Worm (Caenorhabditis elegans): Measurements from ENCODE around the gene glb-10.

The glb-10 gene

ce11 chrII:6294261-6294660 lies 14.8 kb downstream of the glb-10 start, which contains the start of gene mps-1:
TSS of gene mps-1 (minus strand) at chrII:6294361.
- no peak for TF ChIP-seq fkh-10 (GFP tag; optimal IDR thresholded peaks at IDR 0.05)
- no peak for TF ChIP-seq pros-1 (tag; optimal IDR thresholded peaks at IDR 0.05)
- no peak for TF ChIP-seq ceh-24 (tag; optimal IDR thresholded peaks at IDR 0.05)
- no peak for TF ChIP-seq ama-1 (optimal IDR thresholded peaks at IDR 0.05)
- no peak for TF ChIP-seq lin-11 (tag; optimal IDR thresholded peaks at IDR 0.05)
- TF ChIP-seq pag-3 (tag; optimal IDR thresholded peaks at IDR 0.05; ENCODE audit: borderline replicate concordance) = no peak
- TF ChIP-seq ets-4 (tag; optimal IDR thresholded peaks at IDR 0.05) = no peak
- no peak for TF ChIP-seq ceh-48 (tag; optimal IDR thresholded peaks at IDR 0.05)
- no peak for TF ChIP-seq ceh-31 (tag; optimal IDR thresholded peaks at IDR 0.05)
- TF ChIP-seq pat-9 (tag; optimal IDR thresholded peaks at IDR 0.05) = no peak
- TF ChIP-seq C38D4.7 (GFP tag; optimal IDR thresholded peaks at IDR 0.05) = no peak
- TF ChIP-seq npax-4 (tag; optimal IDR thresholded peaks at IDR 0.05) = no peak
- TF ChIP-seq tbx-2 (tag; optimal IDR thresholded peaks at IDR 0.05) = no peak
- no peak for TF ChIP-seq ceh-2 (tag; optimal IDR thresholded peaks at IDR 0.05)
- TF ChIP-seq fax-1 (tag; optimal IDR thresholded peaks at IDR 0.05) = no peak
- TF ChIP-seq dve-1 (tag; optimal IDR thresholded peaks at IDR 0.05) = no peak
- TF ChIP-seq rnt-1 (tag; optimal IDR thresholded peaks at IDR 0.05) = no peak
- TF ChIP-seq ceh-14 (tag; optimal IDR thresholded peaks at IDR 0.05) = no peak
- TF ChIP-seq unc-42 (tag; optimal IDR thresholded peaks at IDR 0.05) = no peak
- no peak for TF ChIP-seq ahr-1 (tag; optimal IDR thresholded peaks at IDR 0.05)

- TF ChIP-seq ceh-45 (GFP tag; IDR thresholded peaks at IDR 0.05) = no peak
- TF ChIP-seq npax-4 (tag; optimal IDR thresholded peaks at IDR 0.05) = no peak
- no peak for TF ChIP-seq syd-9 (tag; optimal IDR thresholded peaks at IDR 0.05)
- TF ChIP-seq rnt-1 (tag; optimal IDR thresholded peaks at IDR 0.05) = no peak
- no peak for TF ChIP-seq fkh-6 (tag; optimal IDR thresholded peaks at IDR 0.05)
- no peak for TF ChIP-seq gmeb-2 (tag; optimal IDR thresholded peaks at IDR 0.05)
- TF ChIP-seq hlh-13 (GFP tag; optimal IDR thresholded peaks at IDR 0.05) = no peak
- TF ChIP-seq ceh-48 (tag; optimal IDR thresholded peaks at IDR 0.05) = no peak
- no peak for TF ChIP-seq unc-55 (GFP tag; optimal IDR thresholded peaks at IDR 0.05)
- no peak for TF ChIP-seq sox-2 (GFP tag; IDR thresholded peaks at IDR 0.05)
- no peak for TF ChIP-seq pax-1 (tag; optimal IDR thresholded peaks at IDR 0.05)
- TF ChIP-seq sdc-2 (tag; optimal IDR thresholded peaks at IDR 0.05) = no peak
- no peak for TF ChIP-seq ceh-18 (tag; optimal IDR thresholded peaks at IDR 0.05)
- no peak for TF ChIP-seq elt-2 (tag; optimal IDR thresholded peaks at IDR 0.05)
- TF ChIP-seq ceh-22 (tag; optimal IDR thresholded peaks at IDR 0.05) = no peak
- no peak for TF ChIP-seq madf-2 (tag; optimal IDR thresholded peaks at IDR 0.05)
- no peak for TF ChIP-seq ceh-34 (tag; optimal IDR thresholded peaks at IDR 0.05)
- TF ChIP-seq T23F11.4 (GFP tag; optimal IDR thresholded peaks at IDR 0.05) = no peak
Observed at ce11 chrII:6292527-6292926, 16.6 kb downstream of the glb-10 start, which contains the start of gene nyn-3. TSS of gene nyn-3 (minus strand) at chrII:6292627.

- TF ChIP-seq fkh-10 (GFP tag; optimal IDR thresholded peaks at IDR 0.05) = no peak
- peak; percentile 70 for TF ChIP-seq unc-55 (GFP tag; optimal IDR thresholded peaks at IDR 0.05)
- TF ChIP-seq T23F11.4 (GFP tag; optimal IDR thresholded peaks at IDR 0.05) = no peak
- TF ChIP-seq elt-2 (tag; optimal IDR thresholded peaks at IDR 0.05) = peak; percentile 82
Observed at ce11 chrII:6290047-6290582, 19.0 kb downstream of the glb-10 start, which contains the start of gene upb-1. TSS of gene upb-1 (minus strand) at chrII:6290097.

ce11 chrII:6288104-6288503 lies 21.0 kb downstream of the glb-10 start:
- no peak for TF ChIP-seq zip-5 (tag; optimal IDR thresholded peaks at IDR 0.05)
- TF ChIP-seq K02D7.2 (tag; optimal IDR thresholded peaks at IDR 0.05) = no peak
- no peak for TF ChIP-seq tbx-2 (tag; optimal IDR thresholded peaks at IDR 0.05)
- TF ChIP-seq elt-2 (tag; optimal IDR thresholded peaks at IDR 0.05) = no peak
- TF ChIP-seq npax-4 (tag; optimal IDR thresholded peaks at IDR 0.05) = no peak
- TF ChIP-seq ref-2 (tag; optimal IDR thresholded peaks at IDR 0.05) = no peak
- TF ChIP-seq unc-86 (tag; optimal IDR thresholded peaks at IDR 0.05) = no peak
- TF ChIP-seq hlh-6 (tag; optimal IDR thresholded peaks at IDR 0.05) = no peak
- TF ChIP-seq tbx-7 (tag; optimal IDR thresholded peaks at IDR 0.05) = no peak
- TF ChIP-seq ceh-9 (tag; optimal IDR thresholded peaks at IDR 0.05) = no peak
- no peak for TF ChIP-seq fax-1 (tag; optimal IDR thresholded peaks at IDR 0.05)
- no peak for TF ChIP-seq gmeb-2 (tag; optimal IDR thresholded peaks at IDR 0.05)
- TF ChIP-seq pqm-1 (tag; optimal IDR thresholded peaks at IDR 0.05) = no peak
- TF ChIP-seq fkh-10 (GFP tag; optimal IDR thresholded peaks at IDR 0.05) = no peak
- TF ChIP-seq nfya-1 (tag; optimal IDR thresholded peaks at IDR 0.05) = no peak

Measured in whole organism, late embryonic.